Fruit fly (Drosophila melanogaster) whole organism, embryonic: ENCODE results near the gene Sec5.
A peak's percentile ranks its signal among the peaks of the same experiment; 100 is the strongest.

Experiments
- CG10147 ChIP-seq: fragments of 200-800 bp; sonication (Bioruptor generic); optimal IDR thresholded peaks from 2 replicates; lab custom pipeline; 2019; ENCODE audit warnings: missing biosample characterization, mild to moderate bottlenecking, missing genetic modification characterization, moderate library complexity
- CG10209 ChIP-seq: fragments of 200-800 bp; sonication (Bioruptor generic); optimal IDR thresholded peaks from 3 replicates; lab custom pipeline; 2017; ENCODE audit warnings: missing biosample characterization, mild to moderate bottlenecking, missing genetic modification characterization, missing genetic modification reagents
- CG10267 ChIP-seq: fragments of 200-800 bp; sonication (Bioruptor generic); optimal IDR thresholded peaks from 2 replicates; lab custom pipeline; 2018; ENCODE audit warnings: missing biosample characterization, mild to moderate bottlenecking, missing genetic modification characterization, moderate library complexity
- CG10543 ChIP-seq: fragments of 200-800 bp; sonication (Bioruptor generic); optimal IDR thresholded peaks from 3 replicates; lab custom pipeline; 2017; ENCODE audit warnings: missing biosample characterization, mild to moderate bottlenecking, missing genetic modification characterization, moderate library complexity
- CG12104 ChIP-seq: fragments of 200-800 bp; sonication (Bioruptor generic); optimal IDR thresholded peaks from 3 replicates; lab custom pipeline; 2016; ENCODE audit warnings: missing biosample characterization, missing genetic modification characterization
- CG12391 ChIP-seq: fragments of 200-800 bp; sonication (Bioruptor generic); optimal IDR thresholded peaks from 3 replicates; lab custom pipeline; 2018; ENCODE audit warnings: missing biosample characterization, mild to moderate bottlenecking, missing genetic modification characterization, moderate library complexity
- CG13287 ChIP-seq: fragments of 200-800 bp; sonication (Bioruptor generic); IDR thresholded peaks from 2 replicates; pipeline ENCODE4 v1.3.6; 2022; ENCODE audit warnings: missing biosample characterization, missing genetic modification characterization; ENCODE audit not compliant: partially characterized antibody
- CG14860 ChIP-seq: fragments of 200-800 bp; sonication (Bioruptor generic); IDR thresholded peaks from 3 replicates; pipeline ENCODE4 v1.3.6; 2022; ENCODE audit warnings: missing biosample characterization, missing genetic modification characterization; ENCODE audit not compliant: partially characterized antibody
- CG17612 ChIP-seq: fragments of 200-800 bp; sonication (Bioruptor generic); IDR thresholded peaks from 2 replicates; pipeline ENCODE4 v1.3.6; 2022; ENCODE audit warnings: missing biosample characterization, missing genetic modification characterization
- CG18011 ChIP-seq: fragments of 200-800 bp; sonication (Bioruptor generic); optimal IDR thresholded peaks from 2 replicates; lab custom pipeline; 2017; ENCODE audit warnings: missing biosample characterization, missing genetic modification characterization, mild to moderate bottlenecking, moderate library complexity, missing genotype
- CG18619 ChIP-seq: fragments of 200-800 bp; sonication (Bioruptor generic); optimal IDR thresholded peaks from 3 replicates; lab custom pipeline; 2017; ENCODE audit warnings: missing biosample characterization, mild to moderate bottlenecking, missing genetic modification characterization
- CG30020 ChIP-seq: fragments of 200-800 bp; optimal IDR thresholded peaks from 2 replicates; lab custom pipeline; 2019; ENCODE audit warnings: missing biosample characterization, mild to moderate bottlenecking, missing genetic modification characterization, moderate library complexity
- CG31365 ChIP-seq: fragments of 200-800 bp; sonication (Bioruptor generic); optimal IDR thresholded peaks from 2 replicates; lab custom pipeline; 2018; ENCODE audit warnings: missing biosample characterization, mild to moderate bottlenecking, missing genetic modification characterization
- CG8388 ChIP-seq: fragments of 200-800 bp; sonication (Bioruptor generic); optimal IDR thresholded peaks from 2 replicates; lab custom pipeline; 2019; ENCODE audit warnings: missing biosample characterization, mild to moderate bottlenecking, missing genetic modification characterization, moderate library complexity
- CG9817 ChIP-seq: fragments of 200-800 bp; sonication (Bioruptor generic); optimal IDR thresholded peaks from 2 replicates; lab custom pipeline; 2018; ENCODE audit warnings: missing biosample characterization, mild to moderate bottlenecking, missing genetic modification characterization, moderate library complexity
- D ChIP-seq, 2 experiments: fragments of 200-800 bp in 1 of 2; fragments of >200 bp in 1 of 2; sonication (Bioruptor generic) in 1 of 2; optimal IDR thresholded peaks; 2 replicates in 1 of 2; 3 replicates in 1 of 2; lab custom pipeline; 2017; ENCODE audit warnings: mild to moderate bottlenecking in 1 of 2, missing biosample characterization in 1 of 2, missing genetic modification characterization in 1 of 2, missing genetic modification reagents in 1 of 2
- D19A ChIP-seq: fragments of 200-800 bp; optimal IDR thresholded peaks from 3 replicates; lab custom pipeline; 2019; ENCODE audit warnings: missing biosample characterization, mild to moderate bottlenecking, missing genetic modification characterization, moderate library complexity
- Doc2 ChIP-seq: fragments of 200-800 bp; sonication (Bioruptor generic); IDR thresholded peaks from 2 replicates; pipeline ENCODE4 v1.3.6; 2022; ENCODE audit warnings: missing biosample characterization, missing genetic modification characterization
- Drgx ChIP-seq: fragments of 200-800 bp; sonication (Bioruptor generic); IDR thresholded peaks from 2 replicates; pipeline ENCODE4 v1.3.6; 2022; ENCODE audit warnings: missing biosample characterization, missing genetic modification characterization
- HLHmδ ChIP-seq: fragments of 200-800 bp; sonication (Bioruptor generic); optimal IDR thresholded peaks from 2 replicates; lab custom pipeline; 2018; ENCODE audit warnings: missing biosample characterization, mild to moderate bottlenecking, missing genetic modification characterization, moderate library complexity
- HmgZ ChIP-seq: fragments of 200-800 bp; sonication (Bioruptor generic); optimal IDR thresholded peaks from 2 replicates; lab custom pipeline; 2018; ENCODE audit warnings: missing biosample characterization, mild to moderate bottlenecking, missing genetic modification characterization
- Hmr ChIP-seq: fragments of 200-800 bp; sonication (Bioruptor generic); optimal IDR thresholded peaks from 3 replicates; lab custom pipeline; 2017; ENCODE audit warnings: mild to moderate bottlenecking, missing biosample characterization, missing genetic modification reagents, missing genetic modification characterization
- Hmx ChIP-seq: fragments of 200-800 bp; sonication (Bioruptor generic); optimal IDR thresholded peaks from 2 replicates; lab custom pipeline; 2016; ENCODE audit warnings: missing biosample characterization, missing genetic modification characterization
- MTF-1 ChIP-seq: fragments of 200-800 bp; sonication (Bioruptor generic); optimal IDR thresholded peaks from 2 replicates; lab custom pipeline; 2018; ENCODE audit warnings: missing biosample characterization, mild to moderate bottlenecking, missing genetic modification characterization, borderline replicate concordance
- Meics ChIP-seq: fragments of 200-800 bp; sonication (Bioruptor generic); optimal IDR thresholded peaks from 2 replicates; lab custom pipeline; 2017; ENCODE audit warnings: missing biosample characterization, mild to moderate bottlenecking, missing genetic modification characterization
- Neu2 ChIP-seq: fragments of 200-800 bp; sonication (Bioruptor generic); optimal IDR thresholded peaks from 3 replicates; lab custom pipeline; 2016; ENCODE audit warnings: missing biosample characterization, missing genetic modification characterization, borderline replicate concordance
- Nf-YB ChIP-seq: fragments of 200-800 bp; sonication (Bioruptor generic); optimal IDR thresholded peaks from 3 replicates; lab custom pipeline; 2019; ENCODE audit warnings: missing biosample characterization, mild to moderate bottlenecking, missing genetic modification characterization, moderate library complexity
- Rx ChIP-seq: fragments of 200-800 bp; sonication (Bioruptor generic); IDR thresholded peaks from 2 replicates; pipeline ENCODE4 v1.3.6; 2022; ENCODE audit warnings: missing biosample characterization, missing genetic modification characterization
- Scr ChIP-seq: fragments of 200-800 bp; sonication (Bioruptor generic); IDR thresholded peaks from 2 replicates; pipeline ENCODE4 v1.3.6; 2022; ENCODE audit warnings: missing biosample characterization, missing genetic modification characterization; ENCODE audit not compliant: partially characterized antibody
- Sox100B ChIP-seq: fragments of 200-800 bp; sonication (Bioruptor generic); optimal IDR thresholded peaks from 3 replicates; lab custom pipeline; 2018; ENCODE audit warnings: missing biosample characterization, mild to moderate bottlenecking, missing genetic modification characterization
- Ssrp ChIP-seq: fragments of 200-800 bp; sonication (Bioruptor generic); optimal IDR thresholded peaks from 2 replicates; lab custom pipeline; 2018; ENCODE audit warnings: missing biosample characterization, mild to moderate bottlenecking, missing genetic modification characterization, moderate library complexity
- az2 ChIP-seq: fragments of 200-800 bp; sonication (Bioruptor generic); optimal IDR thresholded peaks from 3 replicates; lab custom pipeline; 2016; ENCODE audit warnings: missing biosample characterization, missing genetic modification characterization
- caup ChIP-seq: fragments of 200-800 bp; sonication (Bioruptor generic); optimal IDR thresholded peaks from 3 replicates; lab custom pipeline; 2017; ENCODE audit warnings: missing biosample characterization, mild to moderate bottlenecking, missing genetic modification characterization, moderate library complexity; ENCODE audit not compliant: severe bottlenecking
- cg ChIP-seq: fragments of 200-800 bp; sonication (Bioruptor generic); optimal IDR thresholded peaks from 3 replicates; lab custom pipeline; 2019; ENCODE audit warnings: missing biosample characterization, mild to moderate bottlenecking, missing genetic modification characterization, moderate library complexity
- chm ChIP-seq: fragments of 200-800 bp; sonication (Bioruptor generic); IDR thresholded peaks from 2 replicates; pipeline ENCODE4 v1.3.6; 2022; ENCODE audit warnings: missing biosample characterization, missing genetic modification characterization
- danr ChIP-seq: fragments of 200-800 bp; sonication (Bioruptor generic); IDR thresholded peaks from 2 replicates; pipeline ENCODE4 v1.3.6; 2022; ENCODE audit warnings: missing biosample characterization, missing genetic modification characterization
- dmrt99B ChIP-seq: fragments of 200-800 bp; sonication (Bioruptor generic); optimal IDR thresholded peaks from 2 replicates; lab custom pipeline; 2018; ENCODE audit warnings: missing biosample characterization, mild to moderate bottlenecking, missing genetic modification characterization, moderate library complexity
- lab ChIP-seq: fragments of 200-800 bp; sonication (Bioruptor generic); optimal IDR thresholded peaks from 3 replicates; lab custom pipeline; 2017; ENCODE audit warnings: missing biosample characterization, missing genetic modification characterization, mild to moderate bottlenecking, moderate library complexity, missing genetic modification reagents
- lov ChIP-seq, 2 experiments: fragments of 200-800 bp in 1 of 2; fragments of >200 bp in 1 of 2; sonication (Bioruptor generic) in 1 of 2; IDR thresholded peaks in 1 of 2; optimal IDR thresholded peaks in 1 of 2; 2 replicates in 1 of 2; 3 replicates in 1 of 2; pipeline versions ENCODE4 v1.3.6 to Lab custom; 2017 to 2022; ENCODE audit warnings: missing biosample characterization in 1 of 2, missing genetic modification characterization in 1 of 2
- nmo ChIP-seq: fragments of 200-800 bp; sonication (Bioruptor generic); optimal IDR thresholded peaks from 2 replicates; lab custom pipeline; 2018; ENCODE audit warnings: missing biosample characterization, mild to moderate bottlenecking, missing genetic modification characterization, moderate library complexity
- ro ChIP-seq: fragments of 200-800 bp; sonication (Bioruptor generic); IDR thresholded peaks from 2 replicates; pipeline ENCODE4 v1.3.6; 2022; ENCODE audit warnings: missing biosample characterization, missing genetic modification characterization
- schlank ChIP-seq: fragments of 200-800 bp; sonication (Bioruptor generic); optimal IDR thresholded peaks from 2 replicates; lab custom pipeline; 2018; ENCODE audit warnings: missing biosample characterization, mild to moderate bottlenecking, missing genetic modification characterization
- sima ChIP-seq: fragments of 200-800 bp; sonication (Bioruptor generic); optimal IDR thresholded peaks from 2 replicates; lab custom pipeline; 2016; ENCODE audit warnings: missing biosample characterization, missing genetic modification characterization
- sob ChIP-seq: fragments of 200-800 bp; sonication (Bioruptor generic); IDR thresholded peaks from 2 replicates; pipeline ENCODE4 v1.3.6; 2022; ENCODE audit warnings: missing biosample characterization, missing genetic modification characterization
- trem ChIP-seq: fragments of 200-800 bp; optimal IDR thresholded peaks from 3 replicates; lab custom pipeline; 2019; ENCODE audit warnings: missing biosample characterization, mild to moderate bottlenecking, missing genetic modification characterization, moderate library complexity
- wek ChIP-seq: fragments of 200-800 bp; sonication (Bioruptor generic); optimal IDR thresholded peaks from 3 replicates; lab custom pipeline; 2018; ENCODE audit warnings: missing biosample characterization, mild to moderate bottlenecking, missing genetic modification characterization, moderate library complexity
- yki ChIP-seq: fragments of >200 bp; optimal IDR thresholded peaks from 3 replicates; lab custom pipeline; 2018

Gene Sec5

dm6 chr2L:3477057-3477755 lies 20.1 kb downstream of the Sec5 start (continued):
- TF ChIP-seq wek (GFP tag; lab: Kevin White, UChicago) (no peak), Hmx (GFP tag; lab: Kevin White, UChicago) (peak; percentile 23), chm (GFP tag; lab: Robert Waterston, UW) (no peak), nmo (GFP tag; lab: Kevin White, UChicago) (peak; percentile 46), ro (no peak), CG10147 (peak; percentile 32), CG31365 (tag; lab: Kevin White, UChicago) (no peak), CG18619 (GFP tag; lab: Kevin White, UChicago) (peak; percentile 68), Nf-YB (no peak), Doc2 (no peak), Meics (peak; percentile 51), HmgZ (no peak), CG10543 (GFP tag; lab: Kevin White, UChicago) (peak; percentile 52), dmrt99B (tag; lab: Kevin White, UChicago) (peak; percentile 53), CG17612 (GFP tag; lab: Robert Waterston, UW) (no peak), Sox100B (GFP tag; lab: Kevin White, UChicago) (peak; percentile 48), CG30020 (tag; lab: Kevin White, UChicago) (no peak), trem (tag; lab: Kevin White, UChicago) (no peak), Drgx (GFP tag; lab: Robert Waterston, UW) (peak; percentile 28; the same call in 1 of the 2 replicates), CG9817 (tag; lab: Kevin White, UChicago) (peak; percentile 39), HLHmδ (GFP tag; lab: Kevin White, UChicago) (no peak), CG10267 (tag; lab: Kevin White, UChicago) (peak; percentile 10), MTF-1 (no peak), caup (GFP tag; lab: Kevin White, UChicago) (peak; percentile 4), lov (optimal IDR thresholded peaks at IDR 0.05; lab: Kevin White, UChicago) (no peak), lov (GFP tag; IDR thresholded peaks at IDR 0.05; lab: Robert Waterston, UW) (no peak), CG18011 (GFP tag; lab: Kevin White, UChicago) (no peak), Scr (0 out of 2 replicates have a peak, but pooled peaks have one; percentile 19), Ssrp (tag; lab: Kevin White, UChicago) (peak; percentile 33), Hmr (GFP tag; lab: Kevin White, UChicago) (peak; percentile 28), sima (GFP tag; lab: Kevin White, UChicago) (no peak), danr (GFP tag; lab: Robert Waterston, UW) (no peak), Neu2 (GFP tag; lab: Kevin White, UChicago) (no peak), CG10209 (GFP tag; lab: Kevin White, UChicago) (peak; percentile 52), CG14860 (no peak), lab (no peak), CG13287 (GFP tag; lab: Robert Waterston, UW) (no peak), D19A (peak; percentile 6), CG8388 (peak; percentile 15), sob (0 out of 2 replicates have a peak, but pooled peaks have one; percentile 15), D (optimal IDR thresholded peaks at IDR 0.05; lab: Kevin White, UChicago) (no peak), D (GFP tag; optimal IDR thresholded peaks at IDR 0.05; lab: Kevin White, UChicago) (no peak), yki (no peak), az2 (GFP tag; lab: Kevin White, UChicago) (peak; percentile 44), CG12391 (peak; percentile 21), schlank (tag; lab: Kevin White, UChicago) (peak; percentile 43), CG12104 (GFP tag; lab: Kevin White, UChicago) (no peak), Rx (GFP tag; lab: Robert Waterston, UW) (no peak), cg (no peak)
